Fruit fly (Drosophila melanogaster) whole organism, embryonic: ENCODE results near the gene CenB1A.

ENCODE experiments used
- Antp ChIP-seq: fragments of 200-800 bp; sonication (Bioruptor generic); optimal IDR thresholded peaks from 3 replicates; lab custom pipeline; 2016; ENCODE audit warnings: missing biosample characterization, missing genetic modification characterization
- B-H1 ChIP-seq: fragments of 200-800 bp; sonication (Bioruptor generic); IDR thresholded peaks from 3 replicates; pipeline ENCODE4 v1.3.6; 2022; ENCODE audit warnings: missing biosample characterization, missing genetic modification characterization
- CG10979 ChIP-seq: fragments of 200-800 bp; sonication (Bioruptor generic); optimal IDR thresholded peaks from 2 replicates; lab custom pipeline; 2018; ENCODE audit warnings: missing biosample characterization, mild to moderate bottlenecking, missing genetic modification characterization, moderate library complexity
- CG11398 ChIP-seq: fragments of 200-800 bp; sonication (Bioruptor generic); optimal IDR thresholded peaks from 2 replicates; lab custom pipeline; 2016; ENCODE audit warnings: missing biosample characterization, missing genetic modification characterization
- CG11695 ChIP-seq: fragments of 200-800 bp; sonication (Bioruptor generic); IDR thresholded peaks from 3 replicates; pipeline ENCODE4 v1.3.6; 2022; ENCODE audit warnings: missing biosample characterization, missing genetic modification characterization
- CG12104 ChIP-seq: fragments of 200-800 bp; sonication (Bioruptor generic); optimal IDR thresholded peaks from 3 replicates; lab custom pipeline; 2016; ENCODE audit warnings: missing biosample characterization, missing genetic modification characterization
- CG12219 ChIP-seq: fragments of 200-800 bp; sonication (Bioruptor generic); optimal IDR thresholded peaks from 3 replicates; lab custom pipeline; 2018; ENCODE audit warnings: missing biosample characterization, mild to moderate bottlenecking, missing genetic modification characterization
- CG12769 ChIP-seq: fragments of 200-800 bp; sonication (Bioruptor generic); optimal IDR thresholded peaks from 2 replicates; lab custom pipeline; 2019; ENCODE audit warnings: missing biosample characterization, mild to moderate bottlenecking, missing genetic modification characterization, moderate library complexity
- CG13424 ChIP-seq: fragments of 200-800 bp; sonication (Bioruptor generic); optimal IDR thresholded peaks from 2 replicates; lab custom pipeline; 2019; ENCODE audit warnings: missing biosample characterization, mild to moderate bottlenecking, missing genetic modification characterization, moderate library complexity
- CG15601 ChIP-seq: fragments of 200-800 bp; sonication (Bioruptor generic); optimal IDR thresholded peaks from 3 replicates; lab custom pipeline; 2019; ENCODE audit warnings: missing biosample characterization, mild to moderate bottlenecking, missing genetic modification characterization, moderate library complexity
- CG17385 ChIP-seq: fragments of 200-800 bp; sonication (Bioruptor generic); optimal IDR thresholded peaks from 3 replicates; lab custom pipeline; 2018; ENCODE audit warnings: missing biosample characterization, mild to moderate bottlenecking, missing genetic modification characterization
- CG2199 ChIP-seq: fragments of 200-800 bp; sonication (Bioruptor generic); IDR thresholded peaks from 3 replicates; pipeline ENCODE4 v1.3.6; 2022; ENCODE audit warnings: missing biosample characterization, missing genetic modification characterization
- CG31224 ChIP-seq: fragments of 200-800 bp; sonication (Bioruptor generic); IDR thresholded peaks from 2 replicates; pipeline ENCODE4 v1.3.6; 2022; ENCODE audit warnings: missing biosample characterization, missing genetic modification characterization
- CG3281 ChIP-seq: fragments of 200-800 bp; sonication (Bioruptor generic); optimal IDR thresholded peaks from 3 replicates; lab custom pipeline; 2017; ENCODE audit warnings: missing biosample characterization, mild to moderate bottlenecking, missing genetic modification characterization
- CG3726 ChIP-seq: fragments of 200-800 bp; sonication (Bioruptor generic); IDR thresholded peaks from 3 replicates; pipeline ENCODE4, ENCODE4 v1.3.6; 2022; ENCODE audit warnings: missing biosample characterization, missing genetic modification characterization
- CG4360 ChIP-seq: fragments of 200-800 bp; sonication (Bioruptor generic); IDR thresholded peaks from 2 replicates; pipeline ENCODE4 v1.3.6; 2022; ENCODE audit warnings: missing biosample characterization, missing genetic modification characterization
- CG5180 ChIP-seq: fragments of 200-800 bp; sonication (Bioruptor generic); optimal IDR thresholded peaks from 3 replicates; lab custom pipeline; 2017; ENCODE audit warnings: missing biosample characterization, missing genetic modification characterization, mild to moderate bottlenecking, moderate library complexity, missing genetic modification reagents
- CG7928 ChIP-seq: fragments of 200-800 bp; sonication (Bioruptor generic); optimal IDR thresholded peaks from 2 replicates; lab custom pipeline; 2017; ENCODE audit warnings: missing biosample characterization, mild to moderate bottlenecking, missing genetic modification characterization
- CG8478 ChIP-seq: fragments of >200 bp; optimal IDR thresholded peaks from 2 replicates; lab custom pipeline; 2018
- Deaf1 ChIP-seq: fragments of 200-800 bp; optimal IDR thresholded peaks from 3 replicates; lab custom pipeline; 2019; ENCODE audit warnings: missing biosample characterization, mild to moderate bottlenecking, missing genetic modification characterization, moderate library complexity
- Fer1 ChIP-seq: fragments of 200-800 bp; sonication (Bioruptor generic); optimal IDR thresholded peaks from 2 replicates; lab custom pipeline; 2017; ENCODE audit warnings: missing biosample characterization, mild to moderate bottlenecking, missing genetic modification characterization
- Gsc ChIP-seq: fragments of 200-800 bp; sonication (Bioruptor generic); IDR thresholded peaks from 2 replicates; pipeline ENCODE4 v1.3.6; 2022; ENCODE audit warnings: missing biosample characterization, missing genetic modification characterization
- Gug ChIP-seq: fragments of 200-800 bp; sonication (Bioruptor generic); IDR thresholded peaks from 4 replicates; pipeline ENCODE4 v1.3.6; 2022; ENCODE audit warnings: missing biosample characterization, missing genetic modification characterization
- H15 ChIP-seq: fragments of 200-800 bp; sonication (Bioruptor generic); IDR thresholded peaks from 3 replicates; pipeline ENCODE4 v1.3.6; 2022; ENCODE audit warnings: missing biosample characterization, missing genetic modification characterization
- H2.0 ChIP-seq: fragments of 200-800 bp; sonication (Bioruptor generic); IDR thresholded peaks from 2 replicates; pipeline ENCODE4 v1.3.6; 2022; ENCODE audit warnings: missing biosample characterization, missing genetic modification characterization
- Hr39 ChIP-seq: fragments of >200 bp; optimal IDR thresholded peaks from 2 replicates; lab custom pipeline; 2017
- Hr78 ChIP-seq, 2 experiments: fragments of 200-800 bp in 1 of 2; fragments of >200 bp in 1 of 2; sonication (Bioruptor generic) in 1 of 2; optimal IDR thresholded peaks; 2 replicates each; lab custom pipeline; 2017 to 2019; ENCODE audit warnings: missing biosample characterization in 2 of 2, missing genetic modification characterization in 2 of 2, mild to moderate bottlenecking in 1 of 2, moderate library complexity in 1 of 2
- Kr ChIP-seq: fragments of 200-800 bp; sonication (Bioruptor generic); optimal IDR thresholded peaks from 2 replicates; lab custom pipeline; 2017; ENCODE audit warnings: missing biosample characterization, mild to moderate bottlenecking, missing genetic modification characterization
- NC2β ChIP-seq: fragments of 200-800 bp; sonication (Bioruptor generic); optimal IDR thresholded peaks from 2 replicates; lab custom pipeline; 2016; ENCODE audit warnings: missing biosample characterization, missing genetic modification characterization
- Sox102F ChIP-seq: fragments of 200-800 bp; sonication (Bioruptor generic); optimal IDR thresholded peaks from 2 replicates; lab custom pipeline; 2018; ENCODE audit warnings: missing biosample characterization, mild to moderate bottlenecking, missing genetic modification characterization, moderate library complexity
- Tbp ChIP-seq: fragments of >200 bp; optimal IDR thresholded peaks from 2 replicates; lab custom pipeline; 2018; ENCODE audit warnings: missing biosample characterization, missing genetic modification characterization
- ab ChIP-seq: fragments of 200-800 bp; sonication (Bioruptor generic); optimal IDR thresholded peaks from 2 replicates; lab custom pipeline; 2016; ENCODE audit warnings: missing biosample characterization, missing genetic modification characterization
- abd-A ChIP-seq: fragments of 200-800 bp; sonication (Bioruptor generic); optimal IDR thresholded peaks from 3 replicates; lab custom pipeline; 2019; ENCODE audit warnings: missing biosample characterization, mild to moderate bottlenecking, missing genetic modification characterization, moderate library complexity
- bbx ChIP-seq: fragments of 200-800 bp; sonication (Bioruptor generic); IDR thresholded peaks from 2 replicates; pipeline ENCODE4 v1.3.6; 2022; ENCODE audit warnings: missing biosample characterization, missing genetic modification characterization; ENCODE audit not compliant: partially characterized antibody
- bigmax ChIP-seq: fragments of 200-800 bp; sonication (Bioruptor generic); optimal IDR thresholded peaks from 2 replicates; lab custom pipeline; 2018; ENCODE audit warnings: missing biosample characterization, mild to moderate bottlenecking, missing genetic modification characterization
- cg ChIP-seq: fragments of 200-800 bp; sonication (Bioruptor generic); optimal IDR thresholded peaks from 3 replicates; lab custom pipeline; 2019; ENCODE audit warnings: missing biosample characterization, mild to moderate bottlenecking, missing genetic modification characterization, moderate library complexity
- chn ChIP-seq: fragments of 200-800 bp; sonication (Bioruptor generic); optimal IDR thresholded peaks from 2 replicates; lab custom pipeline; 2016; ENCODE audit warnings: missing biosample characterization, missing genetic modification characterization
- emc ChIP-seq: fragments of 200-800 bp; sonication (Bioruptor generic); optimal IDR thresholded peaks from 2 replicates; lab custom pipeline; 2016; ENCODE audit warnings: missing biosample characterization, missing genetic modification characterization
- grn ChIP-seq: fragments of 200-800 bp; sonication (Bioruptor generic); optimal IDR thresholded peaks from 3 replicates; lab custom pipeline; 2017; ENCODE audit warnings: missing biosample characterization, missing genetic modification characterization
- h ChIP-seq: fragments of >200 bp; optimal IDR thresholded peaks from 2 replicates; lab custom pipeline; 2017
- hb ChIP-seq: fragments of 200-800 bp; sonication (Bioruptor generic); IDR thresholded peaks from 3 replicates; pipeline ENCODE4 v1.3.6; 2022; ENCODE audit warnings: missing biosample characterization, missing genetic modification characterization; ENCODE audit not compliant: partially characterized antibody
- ind ChIP-seq: fragments of 200-800 bp; sonication (Bioruptor generic); optimal IDR thresholded peaks from 3 replicates; lab custom pipeline; 2016; ENCODE audit warnings: missing biosample characterization, missing genetic modification characterization
- kay ChIP-seq: fragments of 200-800 bp; sonication (Bioruptor generic); optimal IDR thresholded peaks from 2 replicates; lab custom pipeline; 2016; ENCODE audit warnings: missing biosample characterization, missing genetic modification characterization
- kni ChIP-seq: fragments of 200-800 bp; sonication (Bioruptor generic); optimal IDR thresholded peaks from 3 replicates; lab custom pipeline; 2017; ENCODE audit warnings: mild to moderate bottlenecking, missing biosample characterization, missing genetic modification reagents, missing genetic modification characterization
- mld ChIP-seq: fragments of 200-800 bp; sonication (Bioruptor generic); IDR thresholded peaks from 3 replicates; pipeline ENCODE4 v1.3.6; 2022; ENCODE audit warnings: missing biosample characterization, missing genetic modification characterization; ENCODE audit not compliant: partially characterized antibody
- pita ChIP-seq: fragments of 200-800 bp; sonication (Bioruptor generic); optimal IDR thresholded peaks from 2 replicates; lab custom pipeline; 2017; ENCODE audit warnings: missing biosample characterization, mild to moderate bottlenecking, missing genetic modification characterization
- pros ChIP-seq: fragments of 200-800 bp; sonication (Bioruptor generic); optimal IDR thresholded peaks from 3 replicates; lab custom pipeline; 2019; ENCODE audit warnings: missing biosample characterization, mild to moderate bottlenecking, missing genetic modification characterization, moderate library complexity
- repo ChIP-seq: fragments of 200-800 bp; sonication (Bioruptor generic); optimal IDR thresholded peaks from 2 replicates; lab custom pipeline; 2016; ENCODE audit warnings: missing biosample characterization, missing genetic modification characterization
- slbo ChIP-seq: fragments of 200-800 bp; sonication (Bioruptor generic); IDR thresholded peaks from 2 replicates; pipeline ENCODE4 v1.3.6; 2022; ENCODE audit warnings: missing biosample characterization, missing genetic modification characterization
- twi ChIP-seq: fragments of 200-800 bp; optimal IDR thresholded peaks from 2 replicates; lab custom pipeline; 2019; ENCODE audit warnings: missing biosample characterization, mild to moderate bottlenecking, missing genetic modification characterization, moderate library complexity
- unpg ChIP-seq: fragments of 200-800 bp; sonication (Bioruptor generic); optimal IDR thresholded peaks from 3 replicates; lab custom pipeline; 2018; ENCODE audit warnings: missing biosample characterization, mild to moderate bottlenecking, missing genetic modification characterization, moderate library complexity
- z ChIP-seq: fragments of 200-800 bp; sonication (Bioruptor generic); IDR thresholded peaks from 3 replicates; pipeline ENCODE4 v1.3.6; 2022; ENCODE audit warnings: missing biosample characterization, missing genetic modification characterization
- zf30C ChIP-seq: fragments of 200-800 bp; sonication (Bioruptor generic); optimal IDR thresholded peaks from 3 replicates; lab custom pipeline; 2018; ENCODE audit warnings: missing biosample characterization, mild to moderate bottlenecking, missing genetic modification characterization

CenB1A gene

dm6 chr3R:23143440-23143839 is 25.2 kb downstream of the CenB1A start:
- TF ChIP-seq CG3281 (no peak), mld (no peak), slbo (GFP tag; lab: Robert Waterston, UW) (no peak), bbx (GFP tag; lab: Robert Waterston, UW) (no peak), CG4360 (no peak), CG12769 (tag; lab: Kevin White, UChicago) (peak; percentile 53), CG7928 (GFP tag; lab: Kevin White, UChicago) (no peak), h (lab: Kevin White, UChicago) (no peak), pita (GFP tag; lab: Kevin White, UChicago) (no peak), zf30C (GFP tag; lab: Kevin White, UChicago) (no peak), Gug (no peak), CG11398 (GFP tag; lab: Kevin White, UChicago) (no peak), Sox102F (GFP tag; lab: Kevin White, UChicago) (no peak), kni (GFP tag; lab: Kevin White, UChicago) (peak; percentile 78), CG12104 (no peak), Deaf1 (tag; lab: Kevin White, UChicago) (peak; percentile 57), pros (GFP tag; lab: Kevin White, UChicago) (peak; percentile 73), bigmax (no peak), Antp (GFP tag; lab: Kevin White, UChicago) (no peak), Kr (GFP tag; lab: Kevin White, UChicago) (no peak), kay (no peak), ab (GFP tag; lab: Kevin White, UChicago) (no peak), Gsc (GFP tag; lab: Robert Waterston, UW) (no peak), emc (GFP tag; lab: Kevin White, UChicago) (no peak), CG17385 (GFP tag; lab: Kevin White, UChicago) (no peak), Tbp (no peak), ind (no peak), repo (GFP tag; lab: Kevin White, UChicago) (no peak), B-H1 (GFP tag; lab: Robert Waterston, UW) (no peak), H2.0 (GFP tag; lab: Robert Waterston, UW) (no peak), Fer1 (GFP tag; lab: Kevin White, UChicago) (no peak), CG2199 (GFP tag; lab: Robert Waterston, UW) (no peak), CG11695 (no peak), z (GFP tag; lab: Robert Waterston, UW) (peak; percentile 48; the same call in 1 of the 3 replicates), unpg (no peak), CG12219 (no peak), NC2β (GFP tag; lab: Kevin White, UChicago) (no peak), Hr78 (GFP tag; optimal IDR thresholded peaks at IDR 0.05; lab: Kevin White, UChicago) (no peak), twi (tag; lab: Kevin White, UChicago) (peak; percentile 41), CG13424 (tag; lab: Kevin White, UChicago) (no peak), CG31224 (GFP tag; lab: Robert Waterston, UW) (no peak), CG15601 (tag; lab: Kevin White, UChicago) (no peak), grn (GFP tag; lab: Kevin White, UChicago) (no peak), CG8478 (lab: Kevin White, UChicago) (no peak), CG10979 (tag; lab: Kevin White, UChicago) (no peak), CG3726 (0 out of 3 replicates have a peak, but pooled peaks have one; percentile 29), cg (GFP tag; lab: Kevin White, UChicago) (peak; percentile 96), abd-A (tag; lab: Kevin White, UChicago) (peak; percentile 74), hb (GFP tag; lab: Robert Waterston, UW) (no peak), chn (GFP tag; lab: Kevin White, UChicago) (no peak), H15 (GFP tag; lab: Robert Waterston, UW) (no peak), Hr39 (lab: Kevin White, UChicago) (no peak), CG5180 (GFP tag; lab: Kevin White, UChicago) (no peak)
